Fruit fly (Drosophila melanogaster) whole organism, embryonic: ENCODE results near the gene CG14961.

ENCODE experiments used
- Asciz ChIP-seq: fragments of 200-800 bp; sonication (Bioruptor generic); optimal IDR thresholded peaks from 2 replicates; lab custom pipeline; 2017; ENCODE audit warnings: missing biosample characterization, mild to moderate bottlenecking, missing genetic modification characterization, missing genetic modification reagents
- CG11560 ChIP-seq: fragments of 200-800 bp; sonication (Bioruptor generic); IDR thresholded peaks from 3 replicates; pipeline ENCODE4 v1.3.6; 2022; ENCODE audit warnings: missing biosample characterization, missing genetic modification characterization
- CG12391 ChIP-seq: fragments of 200-800 bp; sonication (Bioruptor generic); optimal IDR thresholded peaks from 3 replicates; lab custom pipeline; 2018; ENCODE audit warnings: missing biosample characterization, mild to moderate bottlenecking, missing genetic modification characterization, moderate library complexity
- CG15073 ChIP-seq: fragments of 200-800 bp; sonication (Bioruptor generic); optimal IDR thresholded peaks from 2 replicates; lab custom pipeline; 2016; ENCODE audit warnings: missing biosample characterization, missing genetic modification characterization
- CG15601 ChIP-seq: fragments of 200-800 bp; sonication (Bioruptor generic); optimal IDR thresholded peaks from 3 replicates; lab custom pipeline; 2019; ENCODE audit warnings: missing biosample characterization, mild to moderate bottlenecking, missing genetic modification characterization, moderate library complexity
- CG1603 ChIP-seq: fragments of 200-800 bp; sonication (Bioruptor generic); optimal IDR thresholded peaks from 2 replicates; lab custom pipeline; 2019; ENCODE audit warnings: missing biosample characterization, mild to moderate bottlenecking, missing genetic modification characterization, moderate library complexity
- CG16863 ChIP-seq: fragments of 200-800 bp; sonication (Bioruptor generic); optimal IDR thresholded peaks from 3 replicates; lab custom pipeline; 2016; ENCODE audit warnings: missing biosample characterization, missing genetic modification characterization
- CG17802 ChIP-seq: fragments of 200-800 bp; sonication (Bioruptor generic); optimal IDR thresholded peaks from 2 replicates; lab custom pipeline; 2018; ENCODE audit warnings: missing biosample characterization, mild to moderate bottlenecking, missing genetic modification characterization, moderate library complexity
- CG18011 ChIP-seq: fragments of 200-800 bp; sonication (Bioruptor generic); optimal IDR thresholded peaks from 2 replicates; lab custom pipeline; 2017; ENCODE audit warnings: missing biosample characterization, missing genetic modification characterization, mild to moderate bottlenecking, moderate library complexity, missing genotype
- CG18764 ChIP-seq: fragments of 200-800 bp; sonication (Bioruptor generic); optimal IDR thresholded peaks from 3 replicates; lab custom pipeline; 2016; ENCODE audit warnings: missing biosample characterization, missing genetic modification characterization
- CG2712 ChIP-seq: fragments of 200-800 bp; optimal IDR thresholded peaks from 3 replicates; lab custom pipeline; 2019; ENCODE audit warnings: missing biosample characterization, mild to moderate bottlenecking, missing genetic modification characterization, moderate library complexity
- CG30431 ChIP-seq: fragments of 200-800 bp; sonication (Bioruptor generic); optimal IDR thresholded peaks from 2 replicates; lab custom pipeline; 2017; ENCODE audit warnings: missing biosample characterization, missing genetic modification characterization
- CG3407 ChIP-seq: fragments of 200-800 bp; sonication (Bioruptor generic); optimal IDR thresholded peaks from 2 replicates; lab custom pipeline; 2018; ENCODE audit warnings: missing biosample characterization, mild to moderate bottlenecking, missing genetic modification characterization
- CG3995 ChIP-seq: fragments of 200-800 bp; sonication (Bioruptor generic); optimal IDR thresholded peaks from 3 replicates; lab custom pipeline; 2016; ENCODE audit warnings: missing biosample characterization, missing genetic modification characterization
- CG42726 ChIP-seq: fragments of 200-800 bp; sonication (Bioruptor generic); IDR thresholded peaks from 2 replicates; pipeline ENCODE4 v1.3.6; 2022; ENCODE audit warnings: missing biosample characterization, missing genetic modification characterization; ENCODE audit not compliant: partially characterized antibody
- CG4707 ChIP-seq: fragments of 200-800 bp; sonication (Bioruptor generic); optimal IDR thresholded peaks from 2 replicates; lab custom pipeline; 2018; ENCODE audit warnings: missing biosample characterization, mild to moderate bottlenecking, missing genetic modification characterization, moderate library complexity
- CG4820 ChIP-seq: fragments of 200-800 bp; sonication (Bioruptor generic); optimal IDR thresholded peaks from 3 replicates; lab custom pipeline; 2016; ENCODE audit warnings: missing biosample characterization, missing genetic modification characterization
- CG6654 ChIP-seq: fragments of 200-800 bp; sonication (Bioruptor generic); optimal IDR thresholded peaks from 2 replicates; lab custom pipeline; 2017; ENCODE audit warnings: missing biosample characterization, mild to moderate bottlenecking, missing genetic modification characterization
- CG7987 ChIP-seq: fragments of 200-800 bp; sonication (Bioruptor generic); optimal IDR thresholded peaks from 2 replicates; lab custom pipeline; 2018; ENCODE audit warnings: missing biosample characterization, mild to moderate bottlenecking, missing genetic modification characterization, moderate library complexity
- CG9609 ChIP-seq: fragments of 200-800 bp; sonication (Bioruptor generic); optimal IDR thresholded peaks from 3 replicates; lab custom pipeline; 2016; ENCODE audit warnings: missing biosample characterization, missing genetic modification characterization
- CrebB ChIP-seq: fragments of 200-800 bp; sonication (Bioruptor generic); optimal IDR thresholded peaks from 3 replicates; lab custom pipeline; 2018; ENCODE audit warnings: missing biosample characterization, mild to moderate bottlenecking, missing genetic modification characterization
- E2f1 ChIP-seq: fragments of 200-800 bp; sonication (Bioruptor generic); IDR thresholded peaks from 2 replicates; pipeline ENCODE4 v1.3.6; 2022; ENCODE audit warnings: missing biosample characterization, missing genetic modification characterization
- Eip74EF ChIP-seq, 2 experiments: fragments of 200-800 bp in 1 of 2; fragments of >200 bp in 1 of 2; sonication (Bioruptor generic) in 1 of 2; optimal IDR thresholded peaks; 2 replicates each; lab custom pipeline; 2017 to 2019; ENCODE audit warnings: missing biosample characterization in 2 of 2, missing genetic modification characterization in 2 of 2, mild to moderate bottlenecking in 1 of 2, moderate library complexity in 1 of 2
- HHEX ChIP-seq: fragments of 200-800 bp; sonication (Bioruptor generic); optimal IDR thresholded peaks from 3 replicates; lab custom pipeline; 2017; ENCODE audit warnings: missing biosample characterization, mild to moderate bottlenecking, missing genetic modification characterization, missing genetic modification reagents
- Nf-YC ChIP-seq: fragments of 200-800 bp; optimal IDR thresholded peaks from 3 replicates; lab custom pipeline; 2019; ENCODE audit warnings: missing biosample characterization, mild to moderate bottlenecking, missing genetic modification characterization, moderate library complexity
- PHDP ChIP-seq: fragments of 200-800 bp; sonication (Bioruptor generic); optimal IDR thresholded peaks from 3 replicates; lab custom pipeline; 2018; ENCODE audit warnings: missing biosample characterization, mild to moderate bottlenecking, missing genetic modification characterization, moderate library complexity
- Sox100B ChIP-seq: fragments of 200-800 bp; sonication (Bioruptor generic); optimal IDR thresholded peaks from 3 replicates; lab custom pipeline; 2018; ENCODE audit warnings: missing biosample characterization, mild to moderate bottlenecking, missing genetic modification characterization
- Vsx1 ChIP-seq: fragments of 200-800 bp; sonication (Bioruptor generic); optimal IDR thresholded peaks from 2 replicates; lab custom pipeline; 2017; ENCODE audit warnings: missing biosample characterization, mild to moderate bottlenecking, missing genetic modification characterization, missing genetic modification reagents
- aop ChIP-seq: fragments of 200-800 bp; sonication (Bioruptor generic); IDR thresholded peaks from 2 replicates; pipeline ENCODE4 v1.3.6; 2022; ENCODE audit warnings: missing biosample characterization, missing genetic modification characterization
- bbx ChIP-seq: fragments of 200-800 bp; sonication (Bioruptor generic); IDR thresholded peaks from 2 replicates; pipeline ENCODE4 v1.3.6; 2022; ENCODE audit warnings: missing biosample characterization, missing genetic modification characterization; ENCODE audit not compliant: partially characterized antibody
- chm ChIP-seq: fragments of 200-800 bp; sonication (Bioruptor generic); IDR thresholded peaks from 2 replicates; pipeline ENCODE4 v1.3.6; 2022; ENCODE audit warnings: missing biosample characterization, missing genetic modification characterization
- chn ChIP-seq: fragments of 200-800 bp; sonication (Bioruptor generic); optimal IDR thresholded peaks from 2 replicates; lab custom pipeline; 2016; ENCODE audit warnings: missing biosample characterization, missing genetic modification characterization
- disco-r ChIP-seq: fragments of 200-800 bp; sonication (Bioruptor generic); optimal IDR thresholded peaks from 2 replicates; lab custom pipeline; 2016; ENCODE audit warnings: missing biosample characterization, missing genetic modification characterization
- dpn ChIP-seq, 2 experiments: fragments of 200-800 bp; sonication (Bioruptor generic); optimal IDR thresholded peaks; 3 replicates each; lab custom pipeline; 2016; ENCODE audit warnings: missing biosample characterization in 2 of 2, missing genetic modification characterization in 2 of 2
- ewg ChIP-seq: fragments of 200-800 bp; sonication (Bioruptor generic); optimal IDR thresholded peaks from 3 replicates; lab custom pipeline; 2017; ENCODE audit warnings: mild to moderate bottlenecking, missing biosample characterization, missing genetic modification reagents, missing genetic modification characterization
- fd64A ChIP-seq: fragments of 200-800 bp; sonication (Bioruptor generic); optimal IDR thresholded peaks from 3 replicates; lab custom pipeline; 2018; ENCODE audit warnings: missing biosample characterization, mild to moderate bottlenecking, missing genetic modification characterization
- gsb ChIP-seq: fragments of 200-800 bp; sonication (Bioruptor generic); IDR thresholded peaks from 2 replicates; pipeline ENCODE4 v1.3.6; 2022; ENCODE audit warnings: missing biosample characterization, missing genetic modification characterization
- gsb-n ChIP-seq: fragments of 200-800 bp; sonication (Bioruptor generic); optimal IDR thresholded peaks from 3 replicates; lab custom pipeline; 2018; ENCODE audit warnings: missing biosample characterization, mild to moderate bottlenecking, missing genetic modification characterization
- knrl ChIP-seq: fragments of 200-800 bp; sonication (Bioruptor generic); IDR thresholded peaks from 3 replicates; pipeline ENCODE4 v1.3.6; 2022; ENCODE audit warnings: missing biosample characterization, missing genetic modification characterization; ENCODE audit not compliant: partially characterized antibody
- lab ChIP-seq: fragments of 200-800 bp; sonication (Bioruptor generic); optimal IDR thresholded peaks from 3 replicates; lab custom pipeline; 2017; ENCODE audit warnings: missing biosample characterization, missing genetic modification characterization, mild to moderate bottlenecking, moderate library complexity, missing genetic modification reagents
- lilli ChIP-seq: fragments of 200-800 bp; sonication (Bioruptor generic); optimal IDR thresholded peaks from 3 replicates; lab custom pipeline; 2016; ENCODE audit warnings: missing biosample characterization, missing genetic modification characterization
- nom ChIP-seq: fragments of 200-800 bp; sonication (Bioruptor generic); optimal IDR thresholded peaks from 2 replicates; lab custom pipeline; 2017; ENCODE audit warnings: missing biosample characterization, missing genetic modification characterization, mild to moderate bottlenecking, moderate library complexity, missing genetic modification reagents
- oc ChIP-seq: fragments of 200-800 bp; sonication (Bioruptor generic); optimal IDR thresholded peaks from 2 replicates; lab custom pipeline; 2018; ENCODE audit warnings: missing biosample characterization, mild to moderate bottlenecking, missing genetic modification characterization, moderate library complexity
- prd ChIP-seq, 3 experiments: fragments of >200 bp in 2 of 3; fragments of 200-800 bp in 1 of 3; sonication (Bioruptor generic) in 1 of 3; optimal IDR thresholded peaks in 2 of 3; IDR thresholded peaks in 1 of 3; 2 replicates in 2 of 3; 3 replicates in 1 of 3; pipeline versions ENCODE4 v1.3.6 to Lab custom; 2017 to 2022; ENCODE audit warnings: missing biosample characterization in 1 of 3, missing genetic modification characterization in 1 of 3
- ro ChIP-seq: fragments of 200-800 bp; sonication (Bioruptor generic); IDR thresholded peaks from 2 replicates; pipeline ENCODE4 v1.3.6; 2022; ENCODE audit warnings: missing biosample characterization, missing genetic modification characterization
- row ChIP-seq: fragments of 200-800 bp; sonication (Bioruptor generic); IDR thresholded peaks from 3 replicates; pipeline ENCODE4 v1.3.6; 2022; ENCODE audit warnings: missing biosample characterization, missing genetic modification characterization
- sima ChIP-seq: fragments of 200-800 bp; sonication (Bioruptor generic); optimal IDR thresholded peaks from 2 replicates; lab custom pipeline; 2016; ENCODE audit warnings: missing biosample characterization, missing genetic modification characterization
- slbo ChIP-seq: fragments of 200-800 bp; sonication (Bioruptor generic); IDR thresholded peaks from 2 replicates; pipeline ENCODE4 v1.3.6; 2022; ENCODE audit warnings: missing biosample characterization, missing genetic modification characterization
- ssp ChIP-seq: fragments of 200-800 bp; sonication (Bioruptor generic); IDR thresholded peaks from 2 replicates; pipeline ENCODE4 v1.3.6; 2022; ENCODE audit warnings: missing biosample characterization, missing genetic modification characterization
- stc ChIP-seq: fragments of 200-800 bp; sonication (Bioruptor generic); IDR thresholded peaks from 2 replicates; pipeline ENCODE4 v1.3.6; 2022; ENCODE audit warnings: missing biosample characterization, missing genetic modification characterization

CG14961 gene

dm6 chr3L:3305430-3305829 lies 24.4 kb upstream of the CG14961 start (continued):
- TF ChIP-seq Vsx1 (peak; percentile 11), gsb (no peak), stc (no peak), lilli (GFP tag; lab: Kevin White, UChicago) (peak; percentile 7), knrl (GFP tag; lab: Robert Waterston, UW) (no peak), CG3407 (GFP tag; lab: Kevin White, UChicago) (peak; percentile 64), slbo (no peak), bbx (GFP tag; lab: Robert Waterston, UW) (no peak), lab (GFP tag; lab: Kevin White, UChicago) (peak; percentile 77), gsb-n (tag; lab: Kevin White, UChicago) (peak; percentile 30), sima (GFP tag; lab: Kevin White, UChicago) (no peak), E2f1 (no peak), CG1603 (tag; lab: Kevin White, UChicago) (peak; percentile 70), Asciz (GFP tag; lab: Kevin White, UChicago) (no peak), CG6654 (GFP tag; lab: Kevin White, UChicago) (no peak), CrebB (tag; lab: Kevin White, UChicago) (peak; percentile 30), disco-r (GFP tag; lab: Kevin White, UChicago) (no peak), fd64A (peak; percentile 67), Sox100B (peak; percentile 9), prd (optimal IDR thresholded peaks at IDR 0.05; lab: Kevin White, UChicago) (no peak), prd (GFP tag; IDR thresholded peaks at IDR 0.05; lab: Robert Waterston, UW) (no peak), CG7987 (peak; percentile 67), ssp (GFP tag; lab: Robert Waterston, UW) (no peak), oc (peak; percentile 58), aop (GFP tag; lab: Robert Waterston, UW) (no peak), CG16863 (GFP tag; lab: Kevin White, UChicago) (peak; percentile 47), CG18764 (GFP tag; lab: Kevin White, UChicago) (peak; percentile 55), CG15601 (peak; percentile 34), Nf-YC (tag; lab: Kevin White, UChicago) (no peak), CG2712 (tag; lab: Kevin White, UChicago) (no peak), ro (GFP tag; lab: Robert Waterston, UW) (no peak), ewg (GFP tag; lab: Kevin White, UChicago) (no peak), HHEX (GFP tag; lab: Kevin White, UChicago) (peak; percentile 56), row (GFP tag; lab: Robert Waterston, UW) (no peak), CG15073 (GFP tag; lab: Kevin White, UChicago) (no peak), Eip74EF (GFP tag; optimal IDR thresholded peaks at IDR 0.05; lab: Kevin White, UChicago) (no peak), CG9609 (GFP tag; lab: Kevin White, UChicago) (no peak), CG17802 (tag; lab: Kevin White, UChicago) (no peak), CG4820 (GFP tag; lab: Kevin White, UChicago) (peak; percentile 40), CG18011 (GFP tag; lab: Kevin White, UChicago) (no peak), CG4707 (GFP tag; lab: Kevin White, UChicago) (peak; percentile 34), CG3995 (GFP tag; lab: Kevin White, UChicago) (no peak), PHDP (tag; lab: Kevin White, UChicago) (peak; percentile 79), nom (GFP tag; lab: Kevin White, UChicago) (no peak), chn (no peak), CG30431 (peak; percentile 15), CG11560 (tag; lab: Robert Waterston, UW) (no peak), CG12391 (peak; percentile 6), chm (no peak), dpn (GFP tag; optimal IDR thresholded peaks at IDR 0.05; lab: Kevin White, UChicago) (peak; percentile 14 to 46), CG42726 (GFP tag; lab: Robert Waterston, UW) (no peak)
